Worm (Caenorhabditis elegans) whole organism, early embryonic: ENCODE measurements around the gene let-716.

Experiments used
- F13C5.2 ChIP-seq: sonication (generic microtip); optimal IDR thresholded peaks from 2 replicates; lab custom pipeline; 2017; ENCODE audit warnings: mild to moderate bottlenecking, missing genetic modification characterization, inconsistent platforms, missing compliant biosample characterization
- ama-1 ChIP-seq: fragments of 150-350 bp; optimal IDR thresholded peaks from 2 replicates; lab custom pipeline; 2014
- ceh-13 ChIP-seq: fragments of 200-800 bp; sonication (Bioruptor generic); optimal IDR thresholded peaks from 2 replicates; lab custom pipeline; 2018; ENCODE audit warnings: mild to moderate bottlenecking, missing genetic modification characterization, missing compliant biosample characterization
- ceh-36 ChIP-seq: sonication (generic microtip); optimal IDR thresholded peaks from 2 replicates; lab custom pipeline; 2016; ENCODE audit warnings: missing genetic modification characterization, inconsistent platforms, missing compliant biosample characterization
- flt-1 ChIP-seq: fragments of 200-800 bp; sonication (Bioruptor generic); IDR thresholded peaks from 2 replicates; pipeline ENCODE4 v1.3.6; 2022; ENCODE audit warnings: missing genetic modification characterization, missing compliant biosample characterization
- hnd-1 ChIP-seq: sonication (generic microtip); optimal IDR thresholded peaks from 2 replicates; lab custom pipeline; 2016; ENCODE audit warnings: missing genetic modification characterization, missing compliant biosample characterization
- scrt-1 ChIP-seq: fragments of 200-800 bp; sonication (Bioruptor generic); IDR thresholded peaks from 2 replicates; pipeline ENCODE4 v1.3.6; 2022; ENCODE audit warnings: missing genetic modification characterization, missing compliant biosample characterization
- sea-1 ChIP-seq: fragments of 200-800 bp; sonication (Bioruptor generic); conservative IDR thresholded peaks from 2 replicates; pipeline ENCODE4 v1.3.6; 2022; ENCODE audit warnings: missing genetic modification characterization, missing compliant biosample characterization

- TF ChIP-seq ama-1 (lab: Kevin White, UChicago), result no peak
- no peak for TF ChIP-seq scrt-1 (GFP tag; lab: Robert Waterston, UW)
- TF ChIP-seq sea-1 (GFP tag; lab: Robert Waterston, UW), result no peak
- TF ChIP-seq flt-1 (GFP tag; lab: Robert Waterston, UW), result no peak
- no peak for TF ChIP-seq hnd-1 (tag; lab: Kevin White, UChicago)
- TF ChIP-seq F13C5.2 (tag; lab: Kevin White, UChicago), result no peak
- TF ChIP-seq ceh-36 (tag; lab: Kevin White, UChicago), result no peak
- no peak for TF ChIP-seq ceh-13 (GFP tag; lab: Kevin White, UChicago)
Measured at ce11 chrIII:6418254-6418653, 34.9 kb downstream of the let-716 start.
